Fruit fly (Drosophila melanogaster) whole organism, prepupa: ENCODE results near the gene ago.

Experiments used
- Blimp-1 ChIP-seq: fragments of 200-800 bp; sonication (Bioruptor generic); optimal IDR thresholded peaks from 3 replicates; lab custom pipeline; 2017; ENCODE audit warnings: missing biosample characterization, missing genetic modification characterization, mild to moderate bottlenecking, moderate library complexity, missing genetic modification reagents
- CG10631 ChIP-seq: fragments of 200-800 bp; sonication (Bioruptor generic); optimal IDR thresholded peaks from 2 replicates; lab custom pipeline; 2016; ENCODE audit warnings: missing biosample characterization, missing genetic modification characterization
- CG10669 ChIP-seq: fragments of 200-800 bp; sonication (Bioruptor generic); optimal IDR thresholded peaks from 3 replicates; lab custom pipeline; 2018; ENCODE audit warnings: missing biosample characterization, mild to moderate bottlenecking, missing genetic modification characterization, moderate library complexity
- CG11294 ChIP-seq: fragments of 200-800 bp; sonication (Bioruptor generic); IDR thresholded peaks from 2 replicates; pipeline ENCODE4 v1.3.6; 2022; ENCODE audit warnings: missing biosample characterization, missing genetic modification characterization
- CG11762 ChIP-seq: fragments of 200-800 bp; sonication (Bioruptor generic); optimal IDR thresholded peaks from 3 replicates; lab custom pipeline; 2016; ENCODE audit warnings: missing biosample characterization, missing genetic modification characterization; ENCODE audit not compliant: insufficient read depth
- CG15336 ChIP-seq: fragments of 200-800 bp; sonication (Bioruptor generic); IDR thresholded peaks from 2 replicates; pipeline ENCODE4 v1.3.6; 2022; ENCODE audit warnings: missing biosample characterization, missing genetic modification characterization
- CG1621 ChIP-seq: fragments of 200-800 bp; sonication (Bioruptor generic); optimal IDR thresholded peaks from 3 replicates; lab custom pipeline; 2018; ENCODE audit warnings: missing biosample characterization, mild to moderate bottlenecking, missing genetic modification characterization
- CG16779 ChIP-seq: fragments of 200-800 bp; sonication (Bioruptor generic); optimal IDR thresholded peaks from 3 replicates; lab custom pipeline; 2017; ENCODE audit warnings: missing biosample characterization, mild to moderate bottlenecking, missing genetic modification characterization
- CG3032 ChIP-seq: fragments of 200-800 bp; optimal IDR thresholded peaks from 2 replicates; lab custom pipeline; 2019; ENCODE audit warnings: missing biosample characterization, mild to moderate bottlenecking, missing genetic modification characterization, moderate library complexity
- CG32006 ChIP-seq: fragments of 200-800 bp; sonication (Bioruptor generic); optimal IDR thresholded peaks from 3 replicates; lab custom pipeline; 2017; ENCODE audit warnings: missing biosample characterization, mild to moderate bottlenecking, missing genetic modification characterization
- CG3919 ChIP-seq: fragments of 200-800 bp; sonication (Bioruptor generic); optimal IDR thresholded peaks from 3 replicates; lab custom pipeline; 2016; ENCODE audit warnings: missing biosample characterization, missing genetic modification characterization
- CG6163 ChIP-seq: fragments of 200-800 bp; sonication (Bioruptor generic); IDR thresholded peaks from 3 replicates; pipeline ENCODE4 v1.3.6; 2022; ENCODE audit warnings: missing biosample characterization, missing genetic modification characterization
- CG6276 ChIP-seq: fragments of 200-800 bp; sonication (Bioruptor generic); optimal IDR thresholded peaks from 2 replicates; lab custom pipeline; 2017; ENCODE audit warnings: missing biosample characterization, mild to moderate bottlenecking, missing genetic modification characterization
- CG6792 ChIP-seq: fragments of 200-800 bp; sonication (Bioruptor generic); optimal IDR thresholded peaks from 3 replicates; lab custom pipeline; 2016; ENCODE audit warnings: missing biosample characterization, missing genetic modification characterization
- CG6808 ChIP-seq: fragments of 200-800 bp; sonication (Bioruptor generic); optimal IDR thresholded peaks from 3 replicates; lab custom pipeline; 2017; ENCODE audit warnings: missing biosample characterization, missing genetic modification characterization, mild to moderate bottlenecking, moderate library complexity, missing genetic modification reagents
- CG6854 ChIP-seq: fragments of 200-800 bp; sonication (Bioruptor generic); optimal IDR thresholded peaks from 2 replicates; lab custom pipeline; 2017; ENCODE audit warnings: missing biosample characterization, mild to moderate bottlenecking, missing genetic modification characterization
- CG7368 ChIP-seq: fragments of 200-800 bp; sonication (Bioruptor generic); optimal IDR thresholded peaks from 3 replicates; lab custom pipeline; 2016; ENCODE audit warnings: missing biosample characterization, missing genetic modification characterization
- CG8119 ChIP-seq: fragments of 200-800 bp; sonication (Bioruptor generic); IDR thresholded peaks from 3 replicates; pipeline ENCODE4 v1.3.6; 2022; ENCODE audit warnings: missing biosample characterization, missing genetic modification characterization
- CG8319 ChIP-seq: fragments of 200-800 bp; sonication (Bioruptor generic); optimal IDR thresholded peaks from 3 replicates; lab custom pipeline; 2016; ENCODE audit warnings: missing biosample characterization, missing genetic modification characterization
- CG8632 ChIP-seq: fragments of 200-800 bp; sonication (Bioruptor generic); optimal IDR thresholded peaks from 3 replicates; lab custom pipeline; 2016; ENCODE audit warnings: missing biosample characterization, missing genetic modification characterization
- Eip78C ChIP-seq: fragments of 200-800 bp; sonication (Bioruptor generic); peaks from one replicate; lab custom pipeline; 2016; ENCODE audit warnings: missing biosample characterization, missing genetic modification characterization
- Eip93F ChIP-seq: fragments of 200-800 bp; sonication (Bioruptor generic); optimal IDR thresholded peaks from 2 replicates; lab custom pipeline; 2016; ENCODE audit warnings: missing biosample characterization, mild to moderate bottlenecking, missing genetic modification characterization
- Ets96B ChIP-seq: fragments of 200-800 bp; optimal IDR thresholded peaks from 2 replicates; lab custom pipeline; 2019; ENCODE audit warnings: missing biosample characterization, mild to moderate bottlenecking, missing genetic modification characterization, moderate library complexity
- Gug ChIP-seq: fragments of 200-800 bp; sonication (Bioruptor generic); IDR thresholded peaks from 2 replicates; pipeline ENCODE4 v1.3.6; 2022; ENCODE audit warnings: missing biosample characterization, missing genetic modification characterization
- Hr38 ChIP-seq: sonication (Bioruptor generic); optimal IDR thresholded peaks from 2 replicates; lab custom pipeline; 2016; ENCODE audit warnings: missing biosample characterization, missing genetic modification characterization
- Hr4 ChIP-seq: fragments of 200-800 bp; sonication (Bioruptor generic); optimal IDR thresholded peaks from 3 replicates; lab custom pipeline; 2016; ENCODE audit warnings: missing biosample characterization, missing genetic modification characterization
- Met ChIP-seq: fragments of 200-800 bp; sonication (Bioruptor generic); optimal IDR thresholded peaks from 3 replicates; lab custom pipeline; 2016; ENCODE audit warnings: missing biosample characterization, missing genetic modification characterization
- OdsH ChIP-seq: fragments of 200-800 bp; sonication (Bioruptor generic); optimal IDR thresholded peaks from 3 replicates; lab custom pipeline; 2016; ENCODE audit warnings: missing biosample characterization, missing genetic modification characterization
- Smox ChIP-seq: fragments of 200-800 bp; sonication (Bioruptor generic); optimal IDR thresholded peaks from 3 replicates; lab custom pipeline; 2016; ENCODE audit warnings: missing biosample characterization, missing genetic modification characterization
- Sox102F ChIP-seq: fragments of 200-800 bp; sonication (Bioruptor generic); optimal IDR thresholded peaks from 2 replicates; lab custom pipeline; 2016; ENCODE audit warnings: missing biosample characterization, mild to moderate bottlenecking, missing genetic modification characterization
- Sox15 ChIP-seq: fragments of 200-800 bp; sonication (Bioruptor generic); optimal IDR thresholded peaks from 3 replicates; lab custom pipeline; 2016; ENCODE audit warnings: missing biosample characterization, missing genetic modification characterization
- achi ChIP-seq: fragments of 200-800 bp; sonication (Bioruptor generic); optimal IDR thresholded peaks from 3 replicates; lab custom pipeline; 2016; ENCODE audit warnings: missing biosample characterization, missing genetic modification characterization
- acj6 ChIP-seq: fragments of 200-800 bp; sonication (Bioruptor generic); optimal IDR thresholded peaks from 3 replicates; lab custom pipeline; 2016; ENCODE audit warnings: missing biosample characterization, missing genetic modification characterization
- cyc ChIP-seq: fragments of 200-800 bp; sonication (Bioruptor generic); optimal IDR thresholded peaks from 3 replicates; lab custom pipeline; 2016; ENCODE audit warnings: missing biosample characterization, missing genetic modification characterization
- dac ChIP-seq: fragments of 200-800 bp; sonication (Bioruptor generic); optimal IDR thresholded peaks from 2 replicates; lab custom pipeline; 2017; ENCODE audit warnings: missing biosample characterization, mild to moderate bottlenecking, missing genetic modification characterization
- dsx ChIP-seq: fragments of 200-800 bp; optimal IDR thresholded peaks from 3 replicates; lab custom pipeline; 2019; ENCODE audit warnings: missing biosample characterization, mild to moderate bottlenecking, missing genetic modification characterization, moderate library complexity; ENCODE audit not compliant: poor library complexity, severe bottlenecking
- eg ChIP-seq: fragments of 200-800 bp; sonication (Bioruptor generic); IDR thresholded peaks from 3 replicates; pipeline ENCODE4 v1.3.6; 2022; ENCODE audit warnings: missing biosample characterization, missing genetic modification characterization
- esn ChIP-seq: fragments of 200-800 bp; sonication (Bioruptor generic); optimal IDR thresholded peaks from 2 replicates; lab custom pipeline; 2016; ENCODE audit warnings: missing biosample characterization, mild to moderate bottlenecking, missing genetic modification characterization, moderate library complexity
- fd85E ChIP-seq: fragments of 200-800 bp; sonication (Bioruptor generic); optimal IDR thresholded peaks from 3 replicates; lab custom pipeline; 2016; ENCODE audit warnings: missing biosample characterization, missing genetic modification characterization
- fkh ChIP-seq: fragments of 200-800 bp; sonication (Bioruptor generic); optimal IDR thresholded peaks from 3 replicates; lab custom pipeline; 2017; ENCODE audit warnings: missing biosample characterization, mild to moderate bottlenecking, missing genetic modification characterization, moderate library complexity
- lz ChIP-seq: fragments of 200-800 bp; sonication (Bioruptor generic); optimal IDR thresholded peaks from 3 replicates; lab custom pipeline; 2016; ENCODE audit warnings: missing biosample characterization, missing genetic modification characterization
- net ChIP-seq: fragments of 200-800 bp; sonication (Bioruptor generic); optimal IDR thresholded peaks from 3 replicates; lab custom pipeline; 2016; ENCODE audit warnings: missing biosample characterization, missing genetic modification characterization
- pdm3 ChIP-seq: fragments of 200-800 bp; sonication (Bioruptor generic); optimal IDR thresholded peaks from 3 replicates; lab custom pipeline; 2016; ENCODE audit warnings: missing biosample characterization, missing genetic modification characterization
- salr ChIP-seq, 2 experiments: fragments of 200-800 bp; sonication (Bioruptor generic); optimal IDR thresholded peaks; 3 replicates each; lab custom pipeline; 2016 to 2018; ENCODE audit warnings: missing biosample characterization in 2 of 2, missing genetic modification characterization in 2 of 2, mild to moderate bottlenecking in 1 of 2
- spab ChIP-seq: fragments of 200-800 bp; sonication (Bioruptor generic); optimal IDR thresholded peaks from 2 replicates; lab custom pipeline; 2017; ENCODE audit warnings: missing biosample characterization, mild to moderate bottlenecking, missing genetic modification characterization, missing genetic modification reagents
- vri ChIP-seq: fragments of 200-800 bp; sonication (Bioruptor generic); optimal IDR thresholded peaks from 3 replicates; lab custom pipeline; 2016; ENCODE audit warnings: missing biosample characterization, mild to moderate bottlenecking, missing genetic modification characterization

The ago gene

DNA sequence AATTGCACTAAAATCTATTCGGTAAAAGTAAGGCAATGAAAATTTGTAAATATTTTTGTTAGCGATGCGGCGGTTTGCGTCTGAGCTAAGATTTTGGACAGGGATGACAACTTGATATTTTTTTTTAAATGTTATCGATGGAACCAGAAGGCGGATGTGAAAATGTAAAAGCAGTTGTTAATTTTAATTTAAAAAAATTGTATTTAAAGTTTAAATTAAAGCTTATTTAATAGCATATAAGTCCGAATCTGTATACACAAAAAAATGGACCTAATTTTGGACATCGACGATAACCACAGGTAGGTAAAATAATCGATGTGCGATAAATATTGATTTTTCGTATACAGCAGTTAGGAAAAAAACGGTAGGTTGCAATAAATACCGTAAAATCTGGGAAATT, 8.3 kb upstream of the ago start, which contains the start of the genes CG11586 and VhaM9.7-a (continued):
- TF ChIP-seq spab (GFP tag; lab: Kevin White, UChicago) (no peak), Blimp-1 (GFP tag; lab: Kevin White, UChicago) (no peak), CG7368 (GFP tag; lab: Kevin White, UChicago) (no peak), OdsH (GFP tag; lab: Kevin White, UChicago) (no peak), Hr38 (GFP tag; lab: Kevin White, UChicago) (no peak), CG8319 (GFP tag; lab: Kevin White, UChicago) (no peak), Hr4 (peak; percentile 10), fkh (GFP tag; lab: Kevin White, UChicago) (peak; percentile 58), CG6808 (GFP tag; lab: Kevin White, UChicago) (no peak)

DNA sequence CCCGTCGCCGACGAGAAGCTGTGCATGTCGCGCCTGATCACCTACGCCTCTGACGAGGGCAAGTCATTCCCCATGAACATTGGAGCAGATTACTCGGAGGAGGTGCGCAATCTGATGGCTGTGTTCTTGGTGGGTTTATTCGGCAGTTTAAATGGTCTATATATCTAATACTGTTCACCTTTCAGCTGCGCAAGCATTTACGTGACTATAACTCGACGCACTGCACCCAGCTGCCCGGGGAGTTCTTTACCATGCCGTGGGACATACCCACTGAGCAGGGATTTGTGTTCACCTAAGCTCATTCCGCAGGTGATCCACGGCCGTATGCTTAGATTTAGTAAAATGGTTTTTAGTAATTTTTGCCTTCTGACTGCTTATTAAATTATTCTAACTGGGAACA, 7.1 kb upstream of the ago start:
- TF ChIP-seq CG16779 (no peak), Gug (GFP tag; lab: Robert Waterston, UW) (no peak), cyc (GFP tag; lab: Kevin White, UChicago) (no peak), acj6 (GFP tag; lab: Kevin White, UChicago) (no peak), eg (no peak), achi (no peak), CG11294 (GFP tag; lab: Robert Waterston, UW) (no peak), CG7368 (GFP tag; lab: Kevin White, UChicago) (no peak), CG6792 (GFP tag; lab: Kevin White, UChicago) (no peak), Ets96B (tag; lab: Kevin White, UChicago) (no peak)

DNA sequence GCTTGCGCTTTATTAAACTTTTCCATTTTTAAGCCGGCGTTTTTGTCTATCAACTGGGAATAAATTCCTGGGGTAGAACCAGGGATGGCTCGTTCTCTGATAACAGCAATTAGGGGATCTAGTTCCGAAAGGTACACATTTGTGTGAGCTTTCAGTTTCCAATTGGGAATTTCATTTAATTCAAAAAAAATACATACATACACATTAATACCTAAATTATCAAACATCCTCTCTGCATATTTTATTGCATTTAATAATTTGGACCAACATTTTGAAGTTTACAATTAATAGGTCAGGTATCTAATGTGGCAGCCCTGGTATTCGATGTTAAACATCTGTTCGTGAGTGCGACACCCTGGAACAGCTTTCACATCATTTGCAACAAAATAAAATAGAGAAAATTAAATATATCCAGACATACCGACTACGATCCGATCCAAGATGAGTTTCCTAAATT, 5.0 kb upstream of the ago start, which contains the start of the genes CG15011 and CG1309:
Gene CG15011 (minus strand): TSS at position 51 of the 457 bp plus-strand sequence.
Gene CG1309 (plus strand): TSS at position 329 of the 457 bp plus-strand sequence.
- TF ChIP-seq CG6163 (peak; percentile 34; the same call in 1 of the 3 replicates), Eip78C (GFP tag; lab: Kevin White, UChicago) (peak; percentile 93), CG10669 (GFP tag; lab: Kevin White, UChicago) (peak; percentile 66), esn (GFP tag; lab: Kevin White, UChicago) (peak; percentile 89), acj6 (GFP tag; lab: Kevin White, UChicago) (peak; percentile 82), Sox102F (GFP tag; lab: Kevin White, UChicago) (no peak), Eip93F (peak; percentile 7), Met (GFP tag; lab: Kevin White, UChicago) (peak; percentile 83), dsx (GFP tag; lab: Kevin White, UChicago) (peak; percentile 86), achi (peak; percentile 82), CG8632 (GFP tag; lab: Kevin White, UChicago) (peak; percentile 69), Smox (GFP tag; lab: Kevin White, UChicago) (no peak), CG3919 (GFP tag; lab: Kevin White, UChicago) (peak; percentile 83), CG6808 (GFP tag; lab: Kevin White, UChicago) (peak; percentile 66), Hr38 (GFP tag; lab: Kevin White, UChicago) (peak; percentile 24), CG8119 (GFP tag; lab: Robert Waterston, UW) (peak; percentile 33; the same call in 1 of the 3 replicates), dac (peak; percentile 61), CG15336 (GFP tag; lab: Robert Waterston, UW) (no peak; the same call in 1 of the 2 replicates), vri (no peak), Blimp-1 (GFP tag; lab: Kevin White, UChicago) (peak; percentile 32), pdm3 (GFP tag; lab: Kevin White, UChicago) (peak; percentile 83), fd85E (no peak), CG10631 (GFP tag; lab: Kevin White, UChicago) (peak; percentile 87), CG11762 (peak; percentile 55), CG3032 (tag; lab: Kevin White, UChicago) (peak; percentile 85), CG1621 (tag; lab: Kevin White, UChicago) (peak; percentile 51), CG6276 (GFP tag; lab: Kevin White, UChicago) (no peak), Sox15 (GFP tag; lab: Kevin White, UChicago) (peak; percentile 70), CG6854 (GFP tag; lab: Kevin White, UChicago) (peak; percentile 1), CG11294 (GFP tag; lab: Robert Waterston, UW) (no peak), net (GFP tag; lab: Kevin White, UChicago) (peak; percentile 60), Ets96B (tag; lab: Kevin White, UChicago) (peak; percentile 79), lz (GFP tag; lab: Kevin White, UChicago) (peak; percentile 85), fkh (GFP tag; lab: Kevin White, UChicago) (peak; percentile 69), Gug (GFP tag; lab: Robert Waterston, UW) (peak; percentile 58; the same call in 1 of the 2 replicates), CG32006 (GFP tag; lab: Kevin White, UChicago) (peak; percentile 75), salr (GFP tag; optimal IDR thresholded peaks at IDR 0.05; lab: Kevin White, UChicago) (peak; percentile 41 to 47), OdsH (GFP tag; lab: Kevin White, UChicago) (peak; percentile 83)
